Fruit fly (Drosophila melanogaster) whole organism: Measurements from ENCODE around the gene Ir93a.

Experiments used
- CG8478 ChIP-seq: fragments of >200 bp; optimal IDR thresholded peaks from 2 replicates; lab custom pipeline; 2018; ENCODE audit warnings: inconsistent platforms
- Dll ChIP-seq: fragments of >200 bp; optimal IDR thresholded peaks from 2 replicates; lab custom pipeline; 2017
- EcR ChIP-seq, 2 experiments: fragments of >200 bp; optimal IDR thresholded peaks; 2 replicates each; lab custom pipeline; 2017; ENCODE audit warnings: missing biosample characterization in 2 of 2, missing genetic modification characterization in 2 of 2, missing genetic modification reagents in 2 of 2
- pan ChIP-seq: fragments of >200 bp; optimal IDR thresholded peaks from 2 replicates; lab custom pipeline; 2017
- psq ChIP-seq: fragments of >200 bp; optimal IDR thresholded peaks from 2 replicates; lab custom pipeline; 2017
- usp ChIP-seq: fragments of >200 bp; optimal IDR thresholded peaks from 2 replicates; lab custom pipeline; 2017; ENCODE audit warnings: missing biosample characterization, missing genetic modification characterization, mixed read lengths

Ir93a gene

dm6 chr3R:20859845-20860244 is at the start of gene Ir93a:
Gene Ir93a (minus strand): TSS chr3R:20859945.
- TF ChIP-seq pan (lab: Kevin White, UChicago) (no peak), EcR (GFP tag; optimal IDR thresholded peaks at IDR 0.05; lab: Kevin White, UChicago) (no peak), CG8478 (lab: Kevin White, UChicago) (no peak), usp (GFP tag; lab: Kevin White, UChicago) (no peak), Dll (lab: Kevin White, UChicago) (no peak), psq (no peak)

- TF ChIP-seq pan (lab: Kevin White, UChicago) (no peak), usp (GFP tag; lab: Kevin White, UChicago) (no peak), EcR (GFP tag; optimal IDR thresholded peaks at IDR 0.05; lab: Kevin White, UChicago) (no peak), CG8478 (lab: Kevin White, UChicago) (no peak), Dll (lab: Kevin White, UChicago) (no peak), psq (no peak)
These were observed 48.9 kb upstream of the Ir93a start for dm6 chr3R:20908641-20909040.

- TF ChIP-seq psq = no peak
- TF ChIP-seq usp (GFP tag; lab: Kevin White, UChicago) = no peak
- TF ChIP-seq pan (lab: Kevin White, UChicago) = no peak
- no peak for TF ChIP-seq CG8478 (lab: Kevin White, UChicago)
- no peak for TF ChIP-seq EcR (GFP tag; optimal IDR thresholded peaks at IDR 0.05; lab: Kevin White, UChicago)
- TF ChIP-seq Dll (lab: Kevin White, UChicago) = no peak
These were observed 45.7 kb upstream of the Ir93a start, which contains the start of gene TotX for dm6 chr3R:20905418-20905817. Gene TotX (minus strand): TSS chr3R:20905518.

- TF ChIP-seq usp (GFP tag; lab: Kevin White, UChicago) = no peak
- TF ChIP-seq Dll (lab: Kevin White, UChicago) = no peak
- no peak for TF ChIP-seq CG8478 (lab: Kevin White, UChicago)
- TF ChIP-seq psq = no peak
These were observed 41.9 kb upstream of the Ir93a start, which contains the start of gene Grik for dm6 chr3R:20901656-20902055. Gene Grik (plus strand): TSS chr3R:20901956.

dm6 chr3R:20897128-20897527 is 37.4 kb upstream of the Ir93a start, which contains the start of gene Ktl:
Gene Ktl (minus strand): TSS chr3R:20897320.
- no peak for TF ChIP-seq psq
- no peak for TF ChIP-seq Dll (lab: Kevin White, UChicago)
- no peak for TF ChIP-seq pan (lab: Kevin White, UChicago)

- TF ChIP-seq psq = no peak
- TF ChIP-seq Dll (lab: Kevin White, UChicago) = no peak
- no peak for TF ChIP-seq usp (GFP tag; lab: Kevin White, UChicago)
These were observed 31.8 kb upstream of the Ir93a start for dm6 chr3R:20891495-20891894.

dm6 chr3R:20890920-20891319 is 31.2 kb upstream of the Ir93a start:
- TF ChIP-seq usp (GFP tag; lab: Kevin White, UChicago) = no peak
- TF ChIP-seq Dll (lab: Kevin White, UChicago) = no peak
- TF ChIP-seq EcR (GFP tag; optimal IDR thresholded peaks at IDR 0.05; lab: Kevin White, UChicago) = no peak
- no peak for TF ChIP-seq psq
- no peak for TF ChIP-seq pan (lab: Kevin White, UChicago)
- TF ChIP-seq CG8478 (lab: Kevin White, UChicago) = no peak

dm6 chr3R:20890505-20890904 is 30.8 kb upstream of the Ir93a start:
- TF ChIP-seq Dll (lab: Kevin White, UChicago) = no peak
- TF ChIP-seq usp (GFP tag; lab: Kevin White, UChicago) = no peak
- no peak for TF ChIP-seq pan (lab: Kevin White, UChicago)
- no peak for TF ChIP-seq CG8478 (lab: Kevin White, UChicago)
- TF ChIP-seq psq = no peak
- TF ChIP-seq EcR (GFP tag; optimal IDR thresholded peaks at IDR 0.05; lab: Kevin White, UChicago) = no peak

dm6 chr3R:20877436-20877835 is 17.7 kb upstream of the Ir93a start, which contains the start of gene TotZ:
Gene TotZ (plus strand): TSS chr3R:20877736.
- no peak for TF ChIP-seq psq
- TF ChIP-seq EcR (GFP tag; optimal IDR thresholded peaks at IDR 0.05; lab: Kevin White, UChicago) = no peak
- TF ChIP-seq pan (lab: Kevin White, UChicago) = no peak
- TF ChIP-seq usp (GFP tag; lab: Kevin White, UChicago) = no peak
- TF ChIP-seq CG8478 (lab: Kevin White, UChicago) = no peak
- no peak for TF ChIP-seq Dll (lab: Kevin White, UChicago)

- TF ChIP-seq CG8478 (lab: Kevin White, UChicago) = no peak
- TF ChIP-seq pan (lab: Kevin White, UChicago) = no peak
- no peak for TF ChIP-seq EcR (GFP tag; optimal IDR thresholded peaks at IDR 0.05; lab: Kevin White, UChicago)
- no peak for TF ChIP-seq Dll (lab: Kevin White, UChicago)
- TF ChIP-seq usp (GFP tag; lab: Kevin White, UChicago) = no peak
- TF ChIP-seq psq = no peak
These were observed 16.9 kb upstream of the Ir93a start for dm6 chr3R:20876680-20877079.

dm6 chr3R:20873638-20874037 is 13.9 kb upstream of the Ir93a start, which contains the start of gene TotB:
Gene TotB (plus strand): TSS chr3R:20873938.
- no peak for TF ChIP-seq CG8478 (lab: Kevin White, UChicago)
- TF ChIP-seq psq = no peak
- no peak for TF ChIP-seq EcR (GFP tag; optimal IDR thresholded peaks at IDR 0.05; lab: Kevin White, UChicago)
- TF ChIP-seq usp (GFP tag; lab: Kevin White, UChicago) = no peak
- no peak for TF ChIP-seq Dll (lab: Kevin White, UChicago)
- TF ChIP-seq pan (lab: Kevin White, UChicago) = no peak

- TF ChIP-seq Dll (lab: Kevin White, UChicago) = no peak
- TF ChIP-seq psq = no peak
- no peak for TF ChIP-seq usp (GFP tag; lab: Kevin White, UChicago)
- no peak for TF ChIP-seq pan (lab: Kevin White, UChicago)
- TF ChIP-seq CG8478 (lab: Kevin White, UChicago) = no peak
- TF ChIP-seq EcR (GFP tag; optimal IDR thresholded peaks at IDR 0.05; lab: Kevin White, UChicago) = no peak
These were observed 12.9 kb upstream of the Ir93a start, which contains the start of gene TotC for dm6 chr3R:20872688-20873087. Gene TotC (plus strand): TSS chr3R:20872988.
